Worm (Caenorhabditis elegans): ENCODE results near the gene F59E12.9.
A peak's percentile ranks its signal among the peaks of the same experiment; 100 is the strongest.

F59E12.9 gene

ce11 chrII:5661735-5662177 is 14.9 kb upstream of the F59E12.9 start (continued):
- peak; percentile 51; the same call in 1 of the 2 replicates for TF ChIP-seq mxl-2 (GFP tag; conservative IDR thresholded peaks at IDR 0.05)
- peak; percentile 62 for TF ChIP-seq skn-1 (tag; optimal IDR thresholded peaks at IDR 0.05)
- TF ChIP-seq ceh-28 (tag; optimal IDR thresholded peaks at IDR 0.05) = peak; percentile 76
- TF ChIP-seq spr-1 (tag; optimal IDR thresholded peaks at IDR 0.05) = peak; percentile 91
- TF ChIP-seq unc-62 (GFP tag; optimal IDR thresholded peaks at IDR 0.05 in 1 of 2) = peak in 1 of 2 experiments; percentile 100
- TF ChIP-seq unc-62 (tag; optimal IDR thresholded peaks at IDR 0.05) = peak; percentile 45
- peak; percentile 57; the same call in 1 of the 2 replicates for TF ChIP-seq F26F4.8 (GFP tag; conservative IDR thresholded peaks at IDR 0.05)
- TF ChIP-seq nhr-41 (GFP tag; IDR thresholded peaks at IDR 0.05) = peak; percentile 95
- TF ChIP-seq ceh-32 (tag; optimal IDR thresholded peaks at IDR 0.05; ENCODE audit: poor library complexity) = peak; percentile 59
- TF ChIP-seq ztf-7 (tag; optimal IDR thresholded peaks at IDR 0.05) = peak; percentile 9
- TF ChIP-seq fkh-10 (GFP tag; optimal IDR thresholded peaks at IDR 0.05) = peak; percentile 85
- TF ChIP-seq Y48G9A.11 (GFP tag; IDR thresholded peaks at IDR 0.05) = peak; percentile 95
- peak; percentile 90 for TF ChIP-seq tag-97 (GFP tag; IDR thresholded peaks at IDR 0.05)
- peak; percentile 89 for TF ChIP-seq hlh-30 (tag; optimal IDR thresholded peaks at IDR 0.05; ENCODE audit: insufficient read depth)
- TF ChIP-seq ceh-82 (tag; optimal IDR thresholded peaks at IDR 0.05) = no peak
- TF ChIP-seq mdl-1 (tag; optimal IDR thresholded peaks at IDR 0.05) = peak; percentile 85 to 87
- TF ChIP-seq nhr-111 (GFP tag; optimal IDR thresholded peaks at IDR 0.05) = peak; percentile 99
- no peak for TF ChIP-seq cey-2 (tag; optimal IDR thresholded peaks at IDR 0.05; ENCODE audit: borderline replicate concordance, insufficient read depth)
- TF ChIP-seq ZK337.2 (GFP tag; IDR thresholded peaks at IDR 0.05) = peak; percentile 88
- TF ChIP-seq dve-1 (tag; optimal IDR thresholded peaks at IDR 0.05; ENCODE audit: insufficient read depth) = peak; percentile 80
- TF ChIP-seq ctbp-1 (GFP tag; IDR thresholded peaks at IDR 0.05) = peak; percentile 99
- peak; percentile 86 for TF ChIP-seq mes-2 (tag; optimal IDR thresholded peaks at IDR 0.05; ENCODE audit: poor library complexity, severe bottlenecking)
- TF ChIP-seq zfp-3 (GFP tag; conservative IDR thresholded peaks at IDR 0.05) = peak; percentile 98
- TF ChIP-seq ces-1 (GFP tag; optimal IDR thresholded peaks at IDR 0.05) = no peak
- TF ChIP-seq duxl-1 (tag; optimal IDR thresholded peaks at IDR 0.05; ENCODE audit: poor library complexity) = peak; percentile 69
- TF ChIP-seq unc-39 (tag; optimal IDR thresholded peaks at IDR 0.05) = no peak
- TF ChIP-seq lin-39 (tag; optimal IDR thresholded peaks at IDR 0.05) = no peak
- peak; percentile 90 for TF ChIP-seq dmd-6 (GFP tag; IDR thresholded peaks at IDR 0.05)
- peak; percentile 100 for TF ChIP-seq sdz-12 (GFP tag; optimal IDR thresholded peaks at IDR 0.05)
- peak; percentile 89 for TF ChIP-seq lin-38 (GFP tag; IDR thresholded peaks at IDR 0.05)
- peak; percentile 2 for TF ChIP-seq nhr-25 (tag; optimal IDR thresholded peaks at IDR 0.05; ENCODE audit: borderline replicate concordance, insufficient read depth)
- peak; percentile 99 for TF ChIP-seq Y105C5A.15 (GFP tag; IDR thresholded peaks at IDR 0.05)
- TF ChIP-seq madf-5 (GFP tag; IDR thresholded peaks at IDR 0.05) = peak; percentile 95 to 98
- peak; percentile 88 for TF ChIP-seq F49E8.2 (tag; optimal IDR thresholded peaks at IDR 0.05; ENCODE audit: borderline replicate concordance)
- TF ChIP-seq nhr-102 (tag; optimal IDR thresholded peaks at IDR 0.05) = peak; percentile 70
- peak; percentile 43 to 46 for TF ChIP-seq daf-16 (GFP tag; optimal IDR thresholded peaks at IDR 0.05)
- TF ChIP-seq daf-16 (tag; optimal IDR thresholded peaks at IDR 0.05) = peak; percentile 72
- TF ChIP-seq dpl-1 (GFP tag; optimal IDR thresholded peaks at IDR 0.05) = peak; percentile 37
- TF ChIP-seq spr-3 (GFP tag; optimal IDR thresholded peaks at IDR 0.05) = peak; percentile 94
- peak; percentile 77 for TF ChIP-seq nhr-10 (tag; optimal IDR thresholded peaks at IDR 0.05)
- peak; percentile 57 for TF ChIP-seq zfp-2 (tag; optimal IDR thresholded peaks at IDR 0.05)
- TF ChIP-seq snpc-1.2 (GFP tag; IDR thresholded peaks at IDR 0.05) = peak; percentile 94
- TF ChIP-seq unc-130 (GFP tag; optimal IDR thresholded peaks at IDR 0.05) = peak; percentile 76
- TF ChIP-seq attf-4 (tag; optimal IDR thresholded peaks at IDR 0.05) = no peak
- peak; percentile 67; the same call in 1 of the 2 replicates for TF ChIP-seq zip-11 (GFP tag; IDR thresholded peaks at IDR 0.05)
- peak; percentile 87 for TF ChIP-seq hlh-11 (tag; optimal IDR thresholded peaks at IDR 0.05)
- peak; percentile 97 for TF ChIP-seq arid-1 (GFP tag; conservative IDR thresholded peaks at IDR 0.05)
- peak; percentile 82 for TF ChIP-seq T20F7.1 (GFP tag; optimal IDR thresholded peaks at IDR 0.05)
- peak; percentile 94 for TF ChIP-seq F44E2.7 (GFP tag; IDR thresholded peaks at IDR 0.05)
- no peak for TF ChIP-seq ceh-62 (tag; optimal IDR thresholded peaks at IDR 0.05)

Measured in whole organism, L4 larva.